Worm (Caenorhabditis elegans) whole organism, L4 larva: Measurements from ENCODE around the gene ccpp-6.

Experiments used
- nhr-11 ChIP-seq: fragments of 150-350 bp; optimal IDR thresholded peaks from 2 replicates; lab custom pipeline; 2014; ENCODE audit warnings: missing biosample characterization, missing genetic modification characterization
- nhr-237 ChIP-seq: sonication (generic microtip); optimal IDR thresholded peaks from 2 replicates; lab custom pipeline; 2017; ENCODE audit warnings: missing biosample characterization, missing genetic modification characterization
- pha-4 ChIP-seq, 2 experiments: fragments of 150-350 bp in 1 of 2; fragments of 200-800 bp in 1 of 2; sonication (Bioruptor generic) in 1 of 2; IDR thresholded peaks in 1 of 2; optimal IDR thresholded peaks in 1 of 2; 2 replicates each; pipeline versions ENCODE4 v1.3.6 to Lab custom; 2014 to 2022; ENCODE audit warnings: missing genetic modification characterization in 2 of 2, missing genetic modification reagents in 2 of 2, missing biosample characterization in 1 of 2, missing compliant biosample characterization in 1 of 2
- snpc-4 ChIP-seq: fragments of 150-350 bp; optimal IDR thresholded peaks from 2 replicates; lab custom pipeline; 2014; ENCODE audit warnings: missing biosample characterization, missing genetic modification characterization
- spr-1 ChIP-seq: sonication (generic microtip); optimal IDR thresholded peaks from 2 replicates; lab custom pipeline; 2016; ENCODE audit warnings: mild to moderate bottlenecking, missing genetic modification characterization, missing compliant biosample characterization
- unc-62 ChIP-seq, 3 experiments: fragments of 150-350 bp in 1 of 3; sonication (generic microtip); optimal IDR thresholded peaks in 2 of 3; peaks in 1 of 3; 1 replicate in 1 of 3; 2 replicates in 2 of 3; lab custom pipeline; 2014 to 2017; ENCODE audit warnings: missing biosample characterization in 3 of 3, missing genetic modification characterization in 3 of 3, missing genetic modification reagents in 3 of 3, missing genotype in 1 of 3
- vab-7 ChIP-seq: fragments of 200-800 bp; sonication (Bioruptor generic); IDR thresholded peaks from 2 replicates; pipeline ENCODE4 v1.3.6; 2022; ENCODE audit warnings: missing genetic modification reagents, missing genetic modification characterization, missing compliant biosample characterization
- ztf-11 ChIP-seq: fragments of 150-350 bp; optimal IDR thresholded peaks from 2 replicates; lab custom pipeline; 2014; ENCODE audit warnings: missing biosample characterization, missing genetic modification characterization

DNA sequence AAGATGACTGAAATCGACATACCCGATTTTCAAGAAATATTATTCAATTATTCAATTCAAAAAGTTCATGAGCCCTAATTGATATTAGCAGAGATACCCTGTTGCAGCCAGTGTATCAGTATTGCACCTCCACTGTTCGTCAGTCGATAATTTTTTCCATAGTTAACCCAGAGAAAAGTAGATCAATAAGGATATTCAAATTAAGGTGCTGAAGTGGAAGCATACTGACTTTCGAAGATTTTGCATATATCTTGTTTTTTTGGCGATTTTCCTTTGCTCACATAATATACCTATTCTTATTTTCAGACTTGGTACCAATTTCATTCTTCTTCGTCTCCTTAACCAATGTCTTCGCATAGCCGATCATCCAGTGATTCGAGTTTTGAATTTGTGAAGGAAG lies 31.8 kb upstream of the ccpp-6 start, which contains the start of gene EEED8.15:
- TF ChIP-seq vab-7 (GFP tag; lab: Robert Waterston, UW), result no peak
- peak in 1 of 2 experiments; percentile 57 for TF ChIP-seq unc-62 (GFP tag; optimal IDR thresholded peaks at IDR 0.05 in 1 of 2; lab: Kevin White, UChicago)
- TF ChIP-seq unc-62 (tag; optimal IDR thresholded peaks at IDR 0.05; lab: Kevin White, UChicago), result no peak
- no peak for TF ChIP-seq snpc-4 (tag; lab: Kevin White, UChicago)
- TF ChIP-seq pha-4 (GFP tag; IDR thresholded peaks at IDR 0.05; lab: Robert Waterston, UW), result no peak
- no peak for TF ChIP-seq pha-4 (tag; optimal IDR thresholded peaks at IDR 0.05; lab: Kevin White, UChicago)
- no peak for TF ChIP-seq nhr-237 (tag; lab: Kevin White, UChicago)
- no peak for TF ChIP-seq ztf-11
- no peak for TF ChIP-seq nhr-11 (tag; lab: Kevin White, UChicago)
- no peak for TF ChIP-seq spr-1 (tag; lab: Kevin White, UChicago)
